Worm (Caenorhabditis elegans) whole organism, mixed stage, embryonic: ENCODE results near the gene col-117.

Source experiments
- pha-4 ChIP-seq: fragments of 150-350 bp; optimal IDR thresholded peaks from 2 replicates; lab custom pipeline; 2018; ENCODE audit warnings: missing biosample characterization, missing genetic modification reagents, missing genetic modification characterization
- sem-2 ChIP-seq: fragments of 200-800 bp; sonication (Bioruptor generic); optimal IDR thresholded peaks from 2 replicates; lab custom pipeline; 2018; ENCODE audit warnings: mild to moderate bottlenecking, missing genetic modification characterization, missing compliant biosample characterization
- snpc-4 ChIP-seq: fragments of 150-350 bp; optimal IDR thresholded peaks from 2 replicates; lab custom pipeline; 2014; ENCODE audit warnings: missing biosample characterization, missing genetic modification characterization

ce11 chrIV:8827500-8827899 lies 3.5 kb upstream of the col-117 start, which contains the start of gene T28C6.7:
- TF ChIP-seq pha-4 (tag; lab: Kevin White, UChicago) (no peak), sem-2 (GFP tag; lab: Kevin White, UChicago) (no peak), snpc-4 (tag; lab: Kevin White, UChicago) (no peak)
